Worm (Caenorhabditis elegans) whole organism, mixed stage, embryonic: Measurements from ENCODE around the gene ZK180.7.

Experiments
- elt-1 ChIP-seq: sonication (generic microtip); optimal IDR thresholded peaks from 2 replicates; lab custom pipeline; 2017; ENCODE audit warnings: missing genetic modification characterization, mild to moderate bottlenecking, missing compliant biosample characterization, antibody characterized with exemption, moderate library complexity, borderline replicate concordance; ENCODE audit not compliant: insufficient read depth
- lin-13 ChIP-seq: fragments of 150-350 bp; optimal IDR thresholded peaks from 2 replicates; lab custom pipeline; 2014; ENCODE audit warnings: missing biosample characterization, missing genetic modification characterization
- lsy-2 ChIP-seq: fragments of 150-350 bp; optimal IDR thresholded peaks from 2 replicates; lab custom pipeline; 2014; ENCODE audit warnings: missing biosample characterization, missing genetic modification characterization
- mab-5 ChIP-seq: fragments of 150-350 bp; optimal IDR thresholded peaks from 2 replicates; lab custom pipeline; 2014; ENCODE audit warnings: missing biosample characterization, missing genetic modification characterization
- mep-1 ChIP-seq: fragments of 150-350 bp; optimal IDR thresholded peaks from 2 replicates; lab custom pipeline; 2017; ENCODE audit warnings: missing biosample characterization, missing genetic modification reagents, missing genetic modification characterization, inconsistent platforms
- nhr-12 ChIP-seq: fragments of 150-350 bp; optimal IDR thresholded peaks from 2 replicates; lab custom pipeline; 2014; ENCODE audit warnings: missing biosample characterization, missing genetic modification characterization
- sem-2 ChIP-seq: fragments of 200-800 bp; sonication (Bioruptor generic); optimal IDR thresholded peaks from 2 replicates; lab custom pipeline; 2018; ENCODE audit warnings: mild to moderate bottlenecking, missing genetic modification characterization, missing compliant biosample characterization
- snpc-4 ChIP-seq: fragments of 150-350 bp; optimal IDR thresholded peaks from 2 replicates; lab custom pipeline; 2014; ENCODE audit warnings: missing biosample characterization, missing genetic modification characterization
- sptf-1 ChIP-seq: sonication (generic microtip); optimal IDR thresholded peaks from 2 replicates; lab custom pipeline; 2017; ENCODE audit warnings: mild to moderate bottlenecking, missing genetic modification characterization, moderate library complexity, missing compliant biosample characterization
- unc-39 ChIP-seq: fragments of 150-350 bp; optimal IDR thresholded peaks from 2 replicates; lab custom pipeline; 2014; ENCODE audit warnings: missing biosample characterization, missing genetic modification characterization
- unc-62 ChIP-seq: fragments of 150-350 bp; optimal IDR thresholded peaks from 2 replicates; lab custom pipeline; 2014; ENCODE audit warnings: missing biosample characterization, missing genetic modification reagents, missing genetic modification characterization
- ztf-11 ChIP-seq: fragments of 150-350 bp; optimal IDR thresholded peaks from 2 replicates; lab custom pipeline; 2014; ENCODE audit warnings: missing biosample characterization, missing genetic modification characterization

DNA sequence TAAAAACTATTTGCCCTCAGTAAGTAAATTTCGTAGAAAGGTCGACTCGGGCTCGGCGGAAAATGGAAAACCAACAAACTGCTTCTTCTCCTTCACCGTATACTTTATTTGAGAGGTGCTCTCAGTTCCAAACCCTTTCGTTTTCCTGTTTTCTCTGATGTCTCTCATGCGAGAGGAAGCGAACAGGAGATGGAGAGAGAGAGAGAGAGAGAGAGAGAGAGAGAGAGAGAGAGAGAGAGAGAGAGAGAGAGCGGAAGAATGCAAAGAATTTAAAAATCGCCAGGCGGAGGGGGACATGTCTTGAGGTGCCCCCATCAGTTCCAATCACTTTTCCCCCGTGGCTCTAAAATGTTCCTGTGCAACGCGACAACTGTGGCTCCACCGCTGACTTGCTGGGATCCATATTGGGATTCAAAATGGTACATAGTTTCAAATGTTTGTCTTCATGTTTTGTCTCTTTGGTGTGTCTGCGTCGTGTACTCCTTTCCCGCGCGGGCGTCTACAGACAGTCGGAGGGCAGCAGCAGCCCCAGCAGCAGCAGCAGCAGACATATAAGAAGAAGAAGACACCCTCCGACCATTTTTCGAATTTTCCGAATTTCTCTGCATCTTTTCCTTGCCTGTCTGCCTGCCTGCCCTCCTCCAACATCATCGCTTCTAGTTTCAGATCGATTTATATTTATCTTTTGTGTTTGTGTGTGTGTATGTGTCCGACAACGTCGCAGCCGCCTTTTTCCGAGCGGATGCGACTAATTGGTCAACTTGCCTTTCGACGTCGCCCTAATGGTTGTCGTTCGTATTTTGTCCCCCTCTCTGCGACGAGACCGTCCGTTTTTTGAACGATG lies 35.8 kb upstream of the ZK180.7 start, which contains the start of gene R08C7.11:
- TF ChIP-seq snpc-4 (tag; lab: Kevin White, UChicago) (no peak), lin-13 (no peak), nhr-12 (tag; lab: Kevin White, UChicago) (no peak), sptf-1 (no peak), ztf-11 (no peak), mab-5 (no peak), unc-62 (no peak), lsy-2 (tag; lab: Kevin White, UChicago) (no peak), mep-1 (no peak), sem-2 (GFP tag; lab: Kevin White, UChicago) (no peak), elt-1 (tag; lab: Kevin White, UChicago) (no peak), unc-39 (tag; lab: Kevin White, UChicago) (no peak)
